In genomic region chr3R:10112195-10112594, dm6 we compare ENCODE assay signal across 4 fruit fly cellular contexts.
TF ChIP-seq lines count a peak whose summit lies in the region.

Gene CAH7 (plus strand): TSS chr3R:10112237.

- TF ChIP-seq CTCF in whole organism, embryonic (GFP tag; optimal IDR thresholded peaks at IDR 0.05; lab: Kevin White, UChicago), result no peak

TF ChIP-seq in whole organism, adult, 20 proteins besides CTCF, POLR2A, EP300 and RAD21:
- peak; percentile 17 for TF ChIP-seq Mnt (GFP tag; optimal IDR thresholded peaks at IDR 0.05; lab: Kevin White, UChicago)
- TF ChIP-seq Hr96 (GFP tag; optimal IDR thresholded peaks at IDR 0.05; lab: Kevin White, UChicago), result no peak
- no peak for TF ChIP-seq Clk (GFP tag; optimal IDR thresholded peaks at IDR 0.05; lab: Kevin White, UChicago)
- TF ChIP-seq cic (GFP tag; optimal IDR thresholded peaks at IDR 0.05; lab: Kevin White, UChicago), result peak; percentile 52
- peak; percentile 92 for TF ChIP-seq tj (GFP tag; optimal IDR thresholded peaks at IDR 0.05; lab: Kevin White, UChicago)
- no peak for TF ChIP-seq CG33017 (tag; optimal IDR thresholded peaks at IDR 0.05; lab: Kevin White, UChicago)
- TF ChIP-seq pad (GFP tag; optimal IDR thresholded peaks at IDR 0.05; lab: Kevin White, UChicago), result no peak
- no peak for TF ChIP-seq Crg-1 (GFP tag; optimal IDR thresholded peaks at IDR 0.05; lab: Kevin White, UChicago)
- peak; percentile 33 for TF ChIP-seq ovo (GFP tag; optimal IDR thresholded peaks at IDR 0.05; lab: Kevin White, UChicago)
- TF ChIP-seq toe (GFP tag; optimal IDR thresholded peaks at IDR 0.05; lab: Kevin White, UChicago), result no peak
- no peak for TF ChIP-seq kay (GFP tag; lab: Kevin White, UChicago; ENCODE audit: borderline replicate concordance)
- TF ChIP-seq CG1620 (GFP tag; optimal IDR thresholded peaks at IDR 0.05; lab: Kevin White, UChicago), result no peak
- no peak for TF ChIP-seq CG12768 (GFP tag; optimal IDR thresholded peaks at IDR 0.05; lab: Kevin White, UChicago)

TF ChIP-seq in whole organism, embryonic, 481 proteins besides CTCF, POLR2A, EP300 and RAD21 (continues in another document):
- no peak for TF ChIP-seq CG12155 (GFP tag; optimal IDR thresholded peaks at IDR 0.05; lab: Kevin White, UChicago)
- TF ChIP-seq stc (GFP tag; IDR thresholded peaks at IDR 0.05; lab: Robert Waterston, UW), result no peak
- no peak for TF ChIP-seq CG17912 (GFP tag; optimal IDR thresholded peaks at IDR 0.05; lab: Kevin White, UChicago)
- no peak for TF ChIP-seq toy (GFP tag; IDR thresholded peaks at IDR 0.05; lab: Robert Waterston, UW)
- no peak for TF ChIP-seq cas (GFP tag; IDR thresholded peaks at IDR 0.05; lab: Robert Waterston, UW)
- no peak for TF ChIP-seq Ada2b (GFP tag; IDR thresholded peaks at IDR 0.05; lab: Robert Waterston, UW)
- TF ChIP-seq jigr1 (GFP tag; IDR thresholded peaks at IDR 0.05; lab: Robert Waterston, UW), result no peak
- TF ChIP-seq D (optimal IDR thresholded peaks at IDR 0.05; lab: Kevin White, UChicago), result no peak
- TF ChIP-seq D (GFP tag; optimal IDR thresholded peaks at IDR 0.05; lab: Kevin White, UChicago), result no peak
- no peak for TF ChIP-seq Lim3 (GFP tag; IDR thresholded peaks at IDR 0.05; lab: Robert Waterston, UW)
- TF ChIP-seq CG8359 (GFP tag; optimal IDR thresholded peaks at IDR 0.05; lab: Kevin White, UChicago; ENCODE audit: borderline replicate concordance), result no peak
- no peak for TF ChIP-seq BtbVII (GFP tag; optimal IDR thresholded peaks at IDR 0.05; lab: Kevin White, UChicago)
- TF ChIP-seq Med (GFP tag; lab: Kevin White, UChicago), result peak; percentile 13
- TF ChIP-seq CG8478 (optimal IDR thresholded peaks at IDR 0.05; lab: Kevin White, UChicago), result peak; percentile 22
- no peak for TF ChIP-seq CG11696 (GFP tag; IDR thresholded peaks at IDR 0.05; lab: Robert Waterston, UW)
- no peak for TF ChIP-seq NC2β (GFP tag; optimal IDR thresholded peaks at IDR 0.05; lab: Kevin White, UChicago)
- no peak for TF ChIP-seq Hsf (GFP tag; optimal IDR thresholded peaks at IDR 0.05; lab: Kevin White, UChicago)
- TF ChIP-seq CG10209 (GFP tag; optimal IDR thresholded peaks at IDR 0.05; lab: Kevin White, UChicago), result no peak
- no peak for TF ChIP-seq hkb (optimal IDR thresholded peaks at IDR 0.05; lab: Kevin White, UChicago)
- TF ChIP-seq hkb (GFP tag; IDR thresholded peaks at IDR 0.05; lab: Robert Waterston, UW), result 0 out of 2 replicates have a peak, but pooled peaks have one; percentile 2
- no peak for TF ChIP-seq pum (GFP tag; optimal IDR thresholded peaks at IDR 0.05; lab: Kevin White, UChicago)
- no peak for TF ChIP-seq ap (GFP tag; IDR thresholded peaks at IDR 0.05; lab: Robert Waterston, UW)
- no peak for TF ChIP-seq CG17829 (tag; optimal IDR thresholded peaks at IDR 0.05; lab: Kevin White, UChicago)
- TF ChIP-seq cad (GFP tag; optimal IDR thresholded peaks at IDR 0.05; lab: Kevin White, UChicago), result peak; percentile 42
- peak; percentile 82 for TF ChIP-seq cg (GFP tag; optimal IDR thresholded peaks at IDR 0.05; lab: Kevin White, UChicago)
- peak; percentile 82 for TF ChIP-seq CG15479 (GFP tag; optimal IDR thresholded peaks at IDR 0.05; lab: Kevin White, UChicago)
- TF ChIP-seq hth (optimal IDR thresholded peaks at IDR 0.05; lab: Kevin White, UChicago), result no peak
- no peak for TF ChIP-seq CG18476 (GFP tag; optimal IDR thresholded peaks at IDR 0.05; lab: Kevin White, UChicago)
- TF ChIP-seq CG10321 (GFP tag; IDR thresholded peaks at IDR 0.05; lab: Robert Waterston, UW), result no peak

TF ChIP-seq in whole organism, prepupa, 60 proteins besides CTCF, POLR2A, EP300 and RAD21:
- TF ChIP-seq CG6163 (GFP tag; IDR thresholded peaks at IDR 0.05; lab: Robert Waterston, UW) (no peak), CG15336 (GFP tag; IDR thresholded peaks at IDR 0.05; lab: Robert Waterston, UW) (0 out of 2 replicates have a peak, but pooled peaks have one; percentile 2)

TF ChIP-seq in whole organism, pupa, 21 proteins besides CTCF, POLR2A, EP300 and RAD21:
- TF ChIP-seq Pif1A (GFP tag; optimal IDR thresholded peaks at IDR 0.05; lab: Kevin White, UChicago), result no peak
- no peak for TF ChIP-seq CG32121 (GFP tag; IDR thresholded peaks at IDR 0.05; lab: Robert Waterston, UW)
- no peak for TF ChIP-seq Snoo (tag; optimal IDR thresholded peaks at IDR 0.05; lab: Kevin White, UChicago)
- TF ChIP-seq fd96Ca (GFP tag; IDR thresholded peaks at IDR 0.05; lab: Robert Waterston, UW), result peak; percentile 60; the same call in 2 of the 3 replicates
- no peak for TF ChIP-seq CG14655 (GFP tag; optimal IDR thresholded peaks at IDR 0.05; lab: Kevin White, UChicago)
- TF ChIP-seq CG12605 (GFP tag; IDR thresholded peaks at IDR 0.05; lab: Robert Waterston, UW), result no peak
- peak; percentile 5 for TF ChIP-seq CG13204 (GFP tag; optimal IDR thresholded peaks at IDR 0.05; lab: Kevin White, UChicago)
